Fruit fly (Drosophila melanogaster): ENCODE measurements around the gene Mitofilin.

Gene Mitofilin

DNA sequence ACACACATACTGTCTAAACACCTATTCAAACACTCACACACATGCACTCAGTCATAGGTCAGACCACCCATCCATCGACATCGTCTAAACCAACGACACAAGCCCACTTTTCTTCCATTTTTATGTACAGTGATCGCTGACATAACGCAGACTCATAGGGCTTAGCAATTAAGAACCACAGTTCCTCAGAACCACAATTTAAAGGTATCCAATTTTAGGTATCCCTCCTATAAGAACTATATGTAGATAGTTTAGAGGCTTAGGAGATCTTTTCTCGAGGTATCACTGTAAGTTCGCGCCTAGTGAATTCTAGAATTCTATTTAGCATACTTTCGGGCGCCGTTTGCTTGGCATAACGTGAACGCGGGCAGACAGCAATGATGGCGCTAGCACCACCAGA, 30.2 kb downstream of the Mitofilin start (continued):
- TF ChIP-seq nmo (GFP tag; optimal IDR thresholded peaks at IDR 0.05) (peak; percentile 57), ken (GFP tag; IDR thresholded peaks at IDR 0.05) (peak; percentile 43; the same call in 1 of the 3 replicates), gt (GFP tag; IDR thresholded peaks at IDR 0.05) (no peak), bcd (GFP tag; optimal IDR thresholded peaks at IDR 0.05) (peak; percentile 18), CG7357 (GFP tag; IDR thresholded peaks at IDR 0.05) (peak; percentile 34; the same call in 1 of the 3 replicates), CG10654 (GFP tag; optimal IDR thresholded peaks at IDR 0.05) (peak; percentile 27), Ptx1 (GFP tag; IDR thresholded peaks at IDR 0.05) (peak; percentile 60), ssp (GFP tag; IDR thresholded peaks at IDR 0.05) (0 out of 2 replicates have a peak, but pooled peaks have one; percentile 39), CG8765 (GFP tag; IDR thresholded peaks at IDR 0.05) (0 out of 2 replicates have a peak, but pooled peaks have one; percentile 27), gem (tag; optimal IDR thresholded peaks at IDR 0.05) (peak; percentile 47), ewg (GFP tag; optimal IDR thresholded peaks at IDR 0.05) (peak; percentile 16), jumu (GFP tag; optimal IDR thresholded peaks at IDR 0.05) (no peak), E2f2 (GFP tag; IDR thresholded peaks at IDR 0.05) (peak; percentile 23; the same call in 1 of the 2 replicates), lilli (GFP tag; optimal IDR thresholded peaks at IDR 0.05) (peak; percentile 34), CoRest (tag; optimal IDR thresholded peaks at IDR 0.05) (peak; percentile 46), Drgx (GFP tag; IDR thresholded peaks at IDR 0.05) (peak; percentile 82), dysf (GFP tag; IDR thresholded peaks at IDR 0.05) (peak; percentile 66; the same call in 2 of the 3 replicates), grau (tag; optimal IDR thresholded peaks at IDR 0.05) (peak; percentile 68), CG30431 (GFP tag; optimal IDR thresholded peaks at IDR 0.05) (peak; percentile 27), Sox102F (GFP tag; optimal IDR thresholded peaks at IDR 0.05) (peak; percentile 60), tin (GFP tag; optimal IDR thresholded peaks at IDR 0.05) (peak; percentile 35), disco-r (GFP tag; optimal IDR thresholded peaks at IDR 0.05) (no peak), CG12155 (GFP tag; optimal IDR thresholded peaks at IDR 0.05) (no peak), CG11456 (GFP tag; IDR thresholded peaks at IDR 0.05) (peak; percentile 75), chn (GFP tag; optimal IDR thresholded peaks at IDR 0.05) (peak; percentile 26), CG1602 (GFP tag; optimal IDR thresholded peaks at IDR 0.05) (peak; percentile 44), CG7839 (tag; optimal IDR thresholded peaks at IDR 0.05) (peak; percentile 69), CG11560 (tag; IDR thresholded peaks at IDR 0.05) (0 out of 3 replicates have a peak, but pooled peaks have one; percentile 40), tio (GFP tag; optimal IDR thresholded peaks at IDR 0.05) (peak; percentile 14), caup (GFP tag; optimal IDR thresholded peaks at IDR 0.05; ENCODE audit: severe bottlenecking) (no peak), CG11093 (GFP tag; IDR thresholded peaks at IDR 0.05) (peak; percentile 57; the same call in 1 of the 3 replicates), CG18262 (tag; optimal IDR thresholded peaks at IDR 0.05) (no peak), mam (GFP tag; optimal IDR thresholded peaks at IDR 0.05) (peak; percentile 60), Kr (GFP tag; optimal IDR thresholded peaks at IDR 0.05) (no peak), Dfd (GFP tag; optimal IDR thresholded peaks at IDR 0.05) (no peak), chif (GFP tag; optimal IDR thresholded peaks at IDR 0.05) (peak; percentile 15 to 46), CG18476 (GFP tag; optimal IDR thresholded peaks at IDR 0.05) (no peak), ERR (GFP tag; optimal IDR thresholded peaks at IDR 0.05) (no peak), twi (tag; optimal IDR thresholded peaks at IDR 0.05) (no peak), CG7786 (GFP tag; optimal IDR thresholded peaks at IDR 0.05) (peak; percentile 55), CG4820 (GFP tag; optimal IDR thresholded peaks at IDR 0.05) (peak; percentile 9), Doc2 (GFP tag; IDR thresholded peaks at IDR 0.05) (no peak), pan (optimal IDR thresholded peaks at IDR 0.05) (no peak), pan (GFP tag; optimal IDR thresholded peaks at IDR 0.05 in 1 of 2, IDR thresholded peaks at IDR 0.05 in 1 of 2) (peak in 1 of 2 experiments; percentile 60), CG32532 (GFP tag; IDR thresholded peaks at IDR 0.05) (peak; percentile 73), Aef1 (GFP tag; IDR thresholded peaks at IDR 0.05) (peak; percentile 67), dati (GFP tag; IDR thresholded peaks at IDR 0.05) (no peak), bsh (GFP tag; optimal IDR thresholded peaks at IDR 0.05) (peak in 1 of 2 experiments; percentile 11), Doc3 (GFP tag; IDR thresholded peaks at IDR 0.05; ENCODE audit: partially characterized antibody) (no peak), otp (GFP tag; IDR thresholded peaks at IDR 0.05) (no peak), CG4424 (GFP tag; optimal IDR thresholded peaks at IDR 0.05) (peak; percentile 0), CG3163 (GFP tag; optimal IDR thresholded peaks at IDR 0.05) (no peak)

Data from whole organism, embryonic.